Worm (Caenorhabditis elegans) whole organism, young adult: ENCODE data around the gene C39E9.12.

Experiments
- F39B2.1 ChIP-seq: fragments of 200-800 bp; sonication (Bioruptor generic); IDR thresholded peaks from 2 replicates; pipeline ENCODE4 v1.3.6; 2022; ENCODE audit warnings: missing genetic modification reagents, missing genetic modification characterization, missing compliant biosample characterization
- Y56A3A.18 ChIP-seq: fragments of 200-800 bp; sonication (Bioruptor generic); IDR thresholded peaks from 2 replicates; pipeline ENCODE4 v1.3.6; 2022; ENCODE audit warnings: missing genetic modification reagents, missing genetic modification characterization, missing compliant biosample characterization
- ceh-40 ChIP-seq: fragments of 200-800 bp; sonication (Bioruptor generic); IDR thresholded peaks from 2 replicates; pipeline ENCODE4 v1.3.6; 2022; ENCODE audit warnings: missing genetic modification characterization, missing compliant biosample characterization
- ceh-79 ChIP-seq: sonication (generic microtip); optimal IDR thresholded peaks from 2 replicates; lab custom pipeline; 2017; ENCODE audit warnings: mild to moderate bottlenecking, missing genetic modification characterization, missing compliant biosample characterization
- efl-1 ChIP-seq: fragments of 150-350 bp; optimal IDR thresholded peaks from 2 replicates; lab custom pipeline; 2014; ENCODE audit warnings: missing biosample characterization, missing genetic modification reagents, missing genetic modification characterization
- egl-18 ChIP-seq: fragments of 200-800 bp; sonication (Bioruptor generic); IDR thresholded peaks from 2 replicates; pipeline ENCODE4 v1.3.6; 2022; ENCODE audit warnings: missing genetic modification reagents, missing genetic modification characterization, missing compliant biosample characterization
- egl-44 ChIP-seq: fragments of 200-800 bp; sonication (Bioruptor generic); IDR thresholded peaks from 2 replicates; pipeline ENCODE4 v1.3.6; 2022; ENCODE audit warnings: missing genetic modification reagents, missing genetic modification characterization, missing compliant biosample characterization
- him-1 ChIP-seq: sonication (generic microtip); optimal IDR thresholded peaks from 2 replicates; lab custom pipeline; 2016; ENCODE audit warnings: missing genotype, missing genetic modification reagents, missing genetic modification characterization, missing compliant biosample characterization
- hmg-20 ChIP-seq: fragments of 200-800 bp; sonication (Bioruptor generic); IDR thresholded peaks from 2 replicates; pipeline ENCODE4 v1.3.6; 2022; ENCODE audit warnings: missing genetic modification reagents, missing genetic modification characterization, missing compliant biosample characterization
- lag-1 ChIP-seq: fragments of 200-800 bp; sonication (Bioruptor generic); IDR thresholded peaks from 2 replicates; pipeline ENCODE4 v1.3.6; 2022; ENCODE audit warnings: missing genetic modification reagents, missing genetic modification characterization, missing compliant biosample characterization
- nhr-179 ChIP-seq: sonication (generic microtip); optimal IDR thresholded peaks from 2 replicates; lab custom pipeline; 2016; ENCODE audit warnings: mild to moderate bottlenecking, missing genetic modification characterization, missing compliant biosample characterization
- pha-4 ChIP-seq: fragments of 150-350 bp; sonication (generic microtip); optimal IDR thresholded peaks from 2 replicates; lab custom pipeline; 2014; ENCODE audit warnings: missing biosample characterization, missing genetic modification reagents, missing genetic modification characterization
- snpc-1.1 ChIP-seq: sonication (generic microtip); optimal IDR thresholded peaks from 2 replicates; lab custom pipeline; 2017; ENCODE audit warnings: missing genetic modification characterization, mild to moderate bottlenecking, missing compliant biosample characterization, antibody characterized with exemption, moderate library complexity, missing genotype, missing genetic modification reagents; ENCODE audit not compliant: insufficient read depth
- snpc-4 ChIP-seq, 5 experiments: fragments of 150-350 bp in 1 of 5; sonication (generic microtip) in 4 of 5; optimal IDR thresholded peaks; 2 replicates each; lab custom pipeline; 2014 to 2018; ENCODE audit warnings: missing genetic modification characterization in 5 of 5, missing biosample characterization in 3 of 5, antibody characterized with exemption in 2 of 5, mild to moderate bottlenecking in 2 of 5, missing compliant biosample characterization in 2 of 5, missing genotype in 2 of 5, moderate library complexity in 2 of 5, missing genetic modification reagents in 1 of 5

- no peak for TF ChIP-seq Y56A3A.18 (GFP tag; lab: Robert Waterston, UW)
- TF ChIP-seq snpc-1.1, result no peak
- TF ChIP-seq efl-1 (GFP tag; lab: Kevin White, UChicago), result no peak
- no peak for TF ChIP-seq lag-1
- TF ChIP-seq snpc-4 (GFP tag; optimal IDR thresholded peaks at IDR 0.05; lab: Kevin White, UChicago), result no peak
- TF ChIP-seq snpc-4 (tag; optimal IDR thresholded peaks at IDR 0.05; lab: Kevin White, UChicago), result no peak
- TF ChIP-seq F39B2.1 (GFP tag; lab: Robert Waterston, UW), result no peak
- no peak for TF ChIP-seq ceh-79 (tag; lab: Kevin White, UChicago)
- TF ChIP-seq ceh-40, result no peak
- no peak for TF ChIP-seq nhr-179
- TF ChIP-seq pha-4 (tag; lab: Kevin White, UChicago), result no peak
- TF ChIP-seq egl-44 (GFP tag; lab: Robert Waterston, UW), result no peak
- TF ChIP-seq egl-18, result no peak
- TF ChIP-seq hmg-20 (GFP tag; lab: Robert Waterston, UW), result no peak
- no peak for TF ChIP-seq him-1 (tag; lab: Kevin White, UChicago)
Observed at ce11 chrIV:13066044-13066443, 27.8 kb upstream of the C39E9.12 start.
